Fruit fly (Drosophila melanogaster): ENCODE measurements around the gene CG7655.

dm6 chr3R:17711646-17711975 is 29.1 kb downstream of the CG7655 start:
- TF ChIP-seq insv (optimal IDR thresholded peaks at IDR 0.05), result no peak
- TF ChIP-seq Sin3A (optimal IDR thresholded peaks at IDR 0.05), result no peak
- TF ChIP-seq psq (optimal IDR thresholded peaks at IDR 0.05), result no peak
